Fruit fly (Drosophila melanogaster) whole organism, prepupa: Measurements from ENCODE around the gene Atx2.

Source experiments
- Blimp-1 ChIP-seq: fragments of 200-800 bp; sonication (Bioruptor generic); optimal IDR thresholded peaks from 3 replicates; lab custom pipeline; 2017; ENCODE audit warnings: missing biosample characterization, missing genetic modification characterization, mild to moderate bottlenecking, moderate library complexity, missing genetic modification reagents
- CG1621 ChIP-seq: fragments of 200-800 bp; sonication (Bioruptor generic); optimal IDR thresholded peaks from 3 replicates; lab custom pipeline; 2018; ENCODE audit warnings: missing biosample characterization, mild to moderate bottlenecking, missing genetic modification characterization
- CG31627 ChIP-seq: fragments of 200-800 bp; sonication (Bioruptor generic); optimal IDR thresholded peaks from 3 replicates; lab custom pipeline; 2016; ENCODE audit warnings: missing biosample characterization, missing genetic modification characterization
- CG8119 ChIP-seq: fragments of 200-800 bp; sonication (Bioruptor generic); IDR thresholded peaks from 3 replicates; pipeline ENCODE4 v1.3.6; 2022; ENCODE audit warnings: missing biosample characterization, missing genetic modification characterization
- CG8319 ChIP-seq: fragments of 200-800 bp; sonication (Bioruptor generic); optimal IDR thresholded peaks from 3 replicates; lab custom pipeline; 2016; ENCODE audit warnings: missing biosample characterization, missing genetic modification characterization
- CG9139 ChIP-seq: fragments of 200-800 bp; sonication (Bioruptor generic); optimal IDR thresholded peaks from 3 replicates; lab custom pipeline; 2017; ENCODE audit warnings: missing biosample characterization, mild to moderate bottlenecking, missing genetic modification characterization
- Gug ChIP-seq: fragments of 200-800 bp; sonication (Bioruptor generic); IDR thresholded peaks from 2 replicates; pipeline ENCODE4 v1.3.6; 2022; ENCODE audit warnings: missing biosample characterization, missing genetic modification characterization
- Hr39 ChIP-seq: fragments of 200-800 bp; sonication (Bioruptor generic); optimal IDR thresholded peaks from 2 replicates; lab custom pipeline; 2016; ENCODE audit warnings: missing biosample characterization, missing genetic modification characterization
- Sox15 ChIP-seq: fragments of 200-800 bp; sonication (Bioruptor generic); optimal IDR thresholded peaks from 3 replicates; lab custom pipeline; 2016; ENCODE audit warnings: missing biosample characterization, missing genetic modification characterization
- cyc ChIP-seq: fragments of 200-800 bp; sonication (Bioruptor generic); optimal IDR thresholded peaks from 3 replicates; lab custom pipeline; 2016; ENCODE audit warnings: missing biosample characterization, missing genetic modification characterization
- net ChIP-seq: fragments of 200-800 bp; sonication (Bioruptor generic); optimal IDR thresholded peaks from 3 replicates; lab custom pipeline; 2016; ENCODE audit warnings: missing biosample characterization, missing genetic modification characterization
- spab ChIP-seq: fragments of 200-800 bp; sonication (Bioruptor generic); optimal IDR thresholded peaks from 2 replicates; lab custom pipeline; 2017; ENCODE audit warnings: missing biosample characterization, mild to moderate bottlenecking, missing genetic modification characterization, missing genetic modification reagents

DNA sequence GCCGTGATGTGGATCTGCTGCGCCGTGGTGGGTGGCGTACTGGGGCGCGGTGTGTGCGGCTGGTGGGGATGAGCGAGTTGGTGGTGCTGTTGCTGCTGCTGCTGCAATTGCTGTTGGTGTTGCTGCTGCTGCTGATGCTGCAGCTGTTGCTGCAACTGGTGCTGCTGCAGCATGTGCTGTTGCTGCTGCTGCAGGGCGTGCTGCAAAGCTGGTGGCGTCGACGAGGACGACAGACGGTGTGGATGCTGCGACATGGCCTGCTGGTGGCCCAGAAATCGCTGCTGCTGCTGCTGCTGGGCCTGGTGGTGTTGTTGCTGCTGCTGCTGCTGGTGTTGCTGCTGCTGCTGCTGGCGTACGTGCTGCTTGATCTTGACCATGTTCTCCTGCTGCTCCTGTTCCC is 16.0 kb downstream of the Atx2 start:
- TF ChIP-seq Hr39 (no peak), Gug (GFP tag; lab: Robert Waterston, UW) (no peak), CG8119 (no peak), spab (GFP tag; lab: Kevin White, UChicago) (no peak), Sox15 (GFP tag; lab: Kevin White, UChicago) (no peak), CG8319 (GFP tag; lab: Kevin White, UChicago) (no peak), cyc (no peak), CG9139 (no peak), CG31627 (no peak), Blimp-1 (no peak), net (no peak), CG1621 (no peak)
